Worm (Caenorhabditis elegans): ENCODE results near the gene sas-6.

- TF ChIP-seq ceh-100 (GFP tag; IDR thresholded peaks at IDR 0.05) (no peak), rpc-1 (optimal IDR thresholded peaks at IDR 0.05) (no peak), rpc-1 (tag; optimal IDR thresholded peaks at IDR 0.05) (no peak), unc-130 (GFP tag; optimal IDR thresholded peaks at IDR 0.05) (no peak), ztf-25 (GFP tag; IDR thresholded peaks at IDR 0.05) (no peak), pha-4 (tag; optimal IDR thresholded peaks at IDR 0.05) (no peak), ztf-22 (GFP tag; optimal IDR thresholded peaks at IDR 0.05) (no peak), mxl-1 (tag; optimal IDR thresholded peaks at IDR 0.05) (no peak), dpff-1 (tag; optimal IDR thresholded peaks at IDR 0.05) (no peak), chd-7 (tag; optimal IDR thresholded peaks at IDR 0.05) (no peak), lin-40 (tag; optimal IDR thresholded peaks at IDR 0.05) (no peak)
Observed at ce11 chrIV:13750033-13750432, 38.5 kb downstream of the sas-6 start, which contains the start of gene sorb-1.

All from whole organism, young adult.